Fruit fly (Drosophila melanogaster) ovary, adult (tissue): ENCODE results near the gene CG9917.

Source experiments
- CG17801 ChIP-seq: fragments of 200-800 bp; optimal IDR thresholded peaks from 2 replicates; lab custom pipeline; 2019; ENCODE audit warnings: missing biosample characterization, mild to moderate bottlenecking, missing genetic modification characterization, moderate library complexity; ENCODE audit not compliant: partially characterized antibody

The CG9917 gene

DNA sequence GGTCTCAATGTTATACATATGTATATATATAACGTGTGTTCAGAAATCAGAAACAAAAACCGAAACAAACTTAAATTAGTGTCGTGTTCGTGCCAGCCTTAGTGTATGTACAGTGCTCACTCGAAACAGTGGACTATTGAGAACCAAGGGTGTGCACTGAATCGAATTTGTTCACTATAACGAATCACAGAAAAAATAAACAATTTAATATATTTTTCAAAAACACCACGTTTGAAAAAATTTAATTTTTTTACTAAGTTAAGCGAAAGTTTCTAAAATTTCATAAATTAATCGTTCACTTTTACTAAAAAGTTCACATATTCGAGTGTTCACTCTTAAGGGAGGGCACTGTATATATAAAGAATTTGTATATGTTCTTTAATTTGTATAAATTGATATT, 37.8 kb downstream of the CG9917 start:
- TF ChIP-seq CG17801: peak; percentile 19

dm6 chrX:16281717-16282529, 41.1 kb downstream of the CG9917 start:
- no peak for TF ChIP-seq CG17801

dm6 chrX:16281305-16281704, 41.7 kb downstream of the CG9917 start:
- TF ChIP-seq CG17801: no peak

- peak; percentile 45 for TF ChIP-seq CG17801
These were observed 43.6 kb downstream of the CG9917 start for dm6 chrX:16279340-16279941.

- peak; percentile 86 for TF ChIP-seq CG17801
These were observed 44.2 kb downstream of the CG9917 start for dm6 chrX:16278783-16279182.

DNA sequence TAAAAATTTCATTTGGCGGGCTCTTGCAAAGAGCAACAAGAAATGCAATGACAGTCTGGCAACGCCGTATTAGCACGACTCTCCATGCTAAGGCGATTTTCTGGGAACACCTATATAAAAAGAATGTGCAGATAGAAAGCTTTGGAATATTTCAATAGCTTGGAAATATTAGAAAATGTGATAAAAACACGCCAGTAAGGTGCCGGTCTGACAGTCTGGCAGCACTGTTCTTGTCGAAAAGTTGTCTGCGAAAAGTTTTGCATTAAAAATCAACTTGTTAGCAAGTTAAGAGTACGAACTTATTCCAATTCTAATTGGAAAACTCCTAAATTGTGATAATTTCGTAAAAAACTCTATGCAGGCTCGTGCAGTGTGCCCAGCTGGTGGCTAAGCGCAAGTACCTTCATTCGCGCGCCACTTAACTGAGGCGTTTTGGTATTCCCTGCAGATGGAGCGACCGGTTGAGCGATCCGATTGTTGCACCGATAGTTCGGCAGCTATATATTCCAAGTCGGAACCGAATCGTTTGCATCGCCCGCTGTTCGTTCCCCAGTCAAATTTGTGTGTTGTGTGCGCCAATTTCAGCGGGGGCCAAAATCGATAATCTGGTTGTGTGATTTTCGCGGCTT, 45.0 kb downstream of the CG9917 start, which contains the start of gene eas:
eas (plus strand) TSS at position 451 of the 629 bp plus-strand sequence.
- no peak for TF ChIP-seq CG17801

DNA sequence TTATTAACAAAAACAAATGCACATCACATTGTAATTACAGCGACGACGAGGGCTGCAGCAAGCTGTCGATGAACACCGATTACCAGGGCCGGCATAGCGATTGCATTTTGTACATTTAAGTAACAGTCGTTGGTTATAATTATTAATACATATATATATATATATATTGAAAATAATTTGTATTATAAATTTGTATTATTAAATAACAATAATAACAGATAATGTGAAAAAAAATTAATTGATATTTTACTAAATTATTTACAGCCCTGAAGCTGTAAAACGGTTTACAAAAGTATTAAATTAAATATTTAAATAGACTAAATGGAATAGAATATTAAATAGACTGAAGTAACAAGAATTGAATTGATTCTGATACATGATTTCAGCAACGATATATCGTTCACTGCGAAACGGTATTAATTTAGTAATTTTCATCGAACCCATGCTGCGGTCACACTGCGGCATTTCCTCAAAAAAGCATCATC, 47.1 kb downstream of the CG9917 start, which contains the start of the genes kat80 and Prosalpha4:
kat80 (minus strand) TSS at position 327 of the 485 bp plus-strand sequence.
Prosalpha4 (plus strand) TSS at position 417 of the 485 bp plus-strand sequence.
- no peak for TF ChIP-seq CG17801

- no peak for TF ChIP-seq CG17801
These were observed 47.7 kb downstream of the CG9917 start for dm6 chrX:16275168-16275853.
